Fruit fly (Drosophila melanogaster) whole organism, embryonic: Measurements from ENCODE around the gene CG6178.

Source experiments
- Atf6 ChIP-seq: fragments of 200-800 bp; sonication (Bioruptor generic); IDR thresholded peaks from 2 replicates; pipeline ENCODE4 v1.3.6; 2022; ENCODE audit warnings: missing biosample characterization, missing genetic modification characterization
- BtbVII ChIP-seq: fragments of 200-800 bp; sonication (Bioruptor generic); optimal IDR thresholded peaks from 3 replicates; lab custom pipeline; 2017; ENCODE audit warnings: missing biosample characterization, mild to moderate bottlenecking, missing genetic modification characterization
- CG11398 ChIP-seq: fragments of 200-800 bp; sonication (Bioruptor generic); optimal IDR thresholded peaks from 2 replicates; lab custom pipeline; 2016; ENCODE audit warnings: missing biosample characterization, missing genetic modification characterization
- CG11696 ChIP-seq: fragments of 200-800 bp; sonication (Bioruptor generic); IDR thresholded peaks from 2 replicates; pipeline ENCODE4 v1.3.6; 2022; ENCODE audit warnings: missing biosample characterization, missing genetic modification characterization
- CG13775 ChIP-seq: fragments of 200-800 bp; sonication (Bioruptor generic); optimal IDR thresholded peaks from 3 replicates; lab custom pipeline; 2017; ENCODE audit warnings: missing biosample characterization, mild to moderate bottlenecking, missing genetic modification characterization
- CG14014 ChIP-seq: fragments of 200-800 bp; sonication (Bioruptor generic); IDR thresholded peaks from 2 replicates; pipeline ENCODE4 v1.3.6; 2022; ENCODE audit warnings: missing biosample characterization, missing genetic modification characterization
- CG15479 ChIP-seq: fragments of 200-800 bp; sonication (Bioruptor generic); optimal IDR thresholded peaks from 3 replicates; lab custom pipeline; 2019; ENCODE audit warnings: missing biosample characterization, mild to moderate bottlenecking, missing genetic modification characterization, moderate library complexity
- CG17359 ChIP-seq: fragments of 200-800 bp; sonication (Bioruptor generic); optimal IDR thresholded peaks from 3 replicates; lab custom pipeline; 2018; ENCODE audit warnings: missing biosample characterization, mild to moderate bottlenecking, missing genetic modification characterization, moderate library complexity
- CG17802 ChIP-seq: fragments of 200-800 bp; sonication (Bioruptor generic); optimal IDR thresholded peaks from 2 replicates; lab custom pipeline; 2018; ENCODE audit warnings: missing biosample characterization, mild to moderate bottlenecking, missing genetic modification characterization, moderate library complexity
- CG17829 ChIP-seq: fragments of 200-800 bp; optimal IDR thresholded peaks from 2 replicates; lab custom pipeline; 2019; ENCODE audit warnings: missing biosample characterization, mild to moderate bottlenecking, missing genetic modification characterization, moderate library complexity
- CG18599 ChIP-seq: fragments of 200-800 bp; sonication (Bioruptor generic); optimal IDR thresholded peaks from 3 replicates; lab custom pipeline; 2017; ENCODE audit warnings: missing biosample characterization, missing genetic modification characterization, mild to moderate bottlenecking, moderate library complexity, missing genetic modification reagents
- CG32767 ChIP-seq: fragments of 200-800 bp; sonication (Bioruptor generic); IDR thresholded peaks from 2 replicates; pipeline ENCODE4 v1.3.6; 2022; ENCODE audit warnings: missing biosample characterization, missing genetic modification characterization
- CG4820 ChIP-seq: fragments of 200-800 bp; sonication (Bioruptor generic); optimal IDR thresholded peaks from 3 replicates; lab custom pipeline; 2016; ENCODE audit warnings: missing biosample characterization, missing genetic modification characterization
- CG6813 ChIP-seq: fragments of 200-800 bp; sonication (Bioruptor generic); optimal IDR thresholded peaks from 2 replicates; lab custom pipeline; 2017; ENCODE audit warnings: missing biosample characterization, missing genetic modification characterization, mild to moderate bottlenecking, moderate library complexity, missing genetic modification reagents
- CG8290 ChIP-seq, 3 experiments: fragments of 200-800 bp; sonication (Bioruptor generic); optimal IDR thresholded peaks; 2 replicates each; lab custom pipeline; 2016 to 2019; ENCODE audit warnings: missing biosample characterization in 3 of 3, missing genetic modification characterization in 3 of 3, mild to moderate bottlenecking in 2 of 3, moderate library complexity in 1 of 3
- CG8359 ChIP-seq: fragments of 200-800 bp; sonication (Bioruptor generic); optimal IDR thresholded peaks from 2 replicates; lab custom pipeline; 2017; ENCODE audit warnings: missing biosample characterization, mild to moderate bottlenecking, missing genetic modification characterization, borderline replicate concordance
- CG8388 ChIP-seq: fragments of 200-800 bp; sonication (Bioruptor generic); optimal IDR thresholded peaks from 2 replicates; lab custom pipeline; 2019; ENCODE audit warnings: missing biosample characterization, mild to moderate bottlenecking, missing genetic modification characterization, moderate library complexity
- CHES-1-like ChIP-seq: fragments of 200-800 bp; sonication (Bioruptor generic); optimal IDR thresholded peaks from 2 replicates; lab custom pipeline; 2016; ENCODE audit warnings: missing biosample characterization, missing genetic modification characterization
- Elba2 ChIP-seq: fragments of 200-800 bp; sonication (Bioruptor generic); optimal IDR thresholded peaks from 3 replicates; lab custom pipeline; 2016; ENCODE audit warnings: missing biosample characterization, missing genetic modification characterization
- Ets97D ChIP-seq: fragments of 200-800 bp; sonication (Bioruptor generic); optimal IDR thresholded peaks from 3 replicates; lab custom pipeline; 2016; ENCODE audit warnings: missing biosample characterization, missing genetic modification characterization
- Fer1 ChIP-seq: fragments of 200-800 bp; sonication (Bioruptor generic); optimal IDR thresholded peaks from 2 replicates; lab custom pipeline; 2017; ENCODE audit warnings: missing biosample characterization, mild to moderate bottlenecking, missing genetic modification characterization
- H2.0 ChIP-seq: fragments of 200-800 bp; sonication (Bioruptor generic); IDR thresholded peaks from 2 replicates; pipeline ENCODE4 v1.3.6; 2022; ENCODE audit warnings: missing biosample characterization, missing genetic modification characterization
- Hey ChIP-seq: fragments of 200-800 bp; sonication (Bioruptor generic); optimal IDR thresholded peaks from 3 replicates; lab custom pipeline; 2018; ENCODE audit warnings: missing biosample characterization, mild to moderate bottlenecking, missing genetic modification characterization
- Hmx ChIP-seq: fragments of 200-800 bp; sonication (Bioruptor generic); optimal IDR thresholded peaks from 2 replicates; lab custom pipeline; 2016; ENCODE audit warnings: missing biosample characterization, missing genetic modification characterization
- MTF-1 ChIP-seq: fragments of 200-800 bp; sonication (Bioruptor generic); optimal IDR thresholded peaks from 2 replicates; lab custom pipeline; 2018; ENCODE audit warnings: missing biosample characterization, mild to moderate bottlenecking, missing genetic modification characterization, borderline replicate concordance
- Max ChIP-seq: fragments of 200-800 bp; sonication (Bioruptor generic); optimal IDR thresholded peaks from 2 replicates; lab custom pipeline; 2016; ENCODE audit warnings: missing biosample characterization, mild to moderate bottlenecking, missing genetic modification characterization
- NC2β ChIP-seq: fragments of 200-800 bp; sonication (Bioruptor generic); optimal IDR thresholded peaks from 2 replicates; lab custom pipeline; 2016; ENCODE audit warnings: missing biosample characterization, missing genetic modification characterization
- Oli ChIP-seq: fragments of 200-800 bp; sonication (Bioruptor generic); optimal IDR thresholded peaks from 2 replicates; lab custom pipeline; 2018; ENCODE audit warnings: missing biosample characterization, mild to moderate bottlenecking, missing genetic modification characterization, moderate library complexity
- Optix ChIP-seq: fragments of 200-800 bp; sonication (Bioruptor generic); IDR thresholded peaks from 3 replicates; pipeline ENCODE4 v1.3.6; 2022; ENCODE audit warnings: missing biosample characterization, missing genetic modification characterization
- PHDP ChIP-seq: fragments of 200-800 bp; sonication (Bioruptor generic); optimal IDR thresholded peaks from 3 replicates; lab custom pipeline; 2018; ENCODE audit warnings: missing biosample characterization, mild to moderate bottlenecking, missing genetic modification characterization, moderate library complexity
- Sox102F ChIP-seq: fragments of 200-800 bp; sonication (Bioruptor generic); optimal IDR thresholded peaks from 2 replicates; lab custom pipeline; 2018; ENCODE audit warnings: missing biosample characterization, mild to moderate bottlenecking, missing genetic modification characterization, moderate library complexity
- Spps ChIP-seq: fragments of 200-800 bp; sonication (Bioruptor generic); optimal IDR thresholded peaks from 2 replicates; lab custom pipeline; 2018; ENCODE audit warnings: missing biosample characterization, mild to moderate bottlenecking, missing genetic modification characterization
- al ChIP-seq: fragments of 200-800 bp; sonication (Bioruptor generic); IDR thresholded peaks from 2 replicates; pipeline ENCODE4 v1.3.6; 2022; ENCODE audit warnings: missing biosample characterization, missing genetic modification characterization
- az2 ChIP-seq: fragments of 200-800 bp; sonication (Bioruptor generic); optimal IDR thresholded peaks from 3 replicates; lab custom pipeline; 2016; ENCODE audit warnings: missing biosample characterization, missing genetic modification characterization
- esg ChIP-seq: fragments of 200-800 bp; sonication (Bioruptor generic); conservative IDR thresholded peaks from 2 replicates; pipeline ENCODE4 v1.3.6; 2022; ENCODE audit warnings: missing biosample characterization, missing genetic modification characterization
- ewg ChIP-seq: fragments of 200-800 bp; sonication (Bioruptor generic); optimal IDR thresholded peaks from 3 replicates; lab custom pipeline; 2017; ENCODE audit warnings: mild to moderate bottlenecking, missing biosample characterization, missing genetic modification reagents, missing genetic modification characterization
- fd102C ChIP-seq: fragments of 200-800 bp; sonication (Bioruptor generic); optimal IDR thresholded peaks from 2 replicates; lab custom pipeline; 2018; ENCODE audit warnings: missing biosample characterization, mild to moderate bottlenecking, missing genetic modification characterization, moderate library complexity
- gcm ChIP-seq: fragments of 200-800 bp; sonication (Bioruptor generic); optimal IDR thresholded peaks from 2 replicates; lab custom pipeline; 2019; ENCODE audit warnings: missing biosample characterization, mild to moderate bottlenecking, missing genetic modification characterization, moderate library complexity
- hth ChIP-seq: fragments of >200 bp; optimal IDR thresholded peaks from 2 replicates; lab custom pipeline; 2017; ENCODE audit warnings: inconsistent platforms
- nmo ChIP-seq: fragments of 200-800 bp; sonication (Bioruptor generic); optimal IDR thresholded peaks from 2 replicates; lab custom pipeline; 2018; ENCODE audit warnings: missing biosample characterization, mild to moderate bottlenecking, missing genetic modification characterization, moderate library complexity
- prd ChIP-seq, 3 experiments: fragments of >200 bp in 2 of 3; fragments of 200-800 bp in 1 of 3; sonication (Bioruptor generic) in 1 of 3; optimal IDR thresholded peaks in 2 of 3; IDR thresholded peaks in 1 of 3; 2 replicates in 2 of 3; 3 replicates in 1 of 3; pipeline versions ENCODE4 v1.3.6 to Lab custom; 2017 to 2022; ENCODE audit warnings: missing biosample characterization in 1 of 3, missing genetic modification characterization in 1 of 3
- pum ChIP-seq: fragments of 200-800 bp; sonication (Bioruptor generic); optimal IDR thresholded peaks from 2 replicates; lab custom pipeline; 2016; ENCODE audit warnings: missing biosample characterization, missing genetic modification characterization
- rib ChIP-seq: fragments of 200-800 bp; sonication (Bioruptor generic); IDR thresholded peaks from 2 replicates; pipeline ENCODE4 v1.3.6; 2022; ENCODE audit warnings: missing biosample characterization, missing genetic modification characterization
- sd ChIP-seq: fragments of 200-800 bp; sonication (Bioruptor generic); optimal IDR thresholded peaks from 3 replicates; lab custom pipeline; 2018; ENCODE audit warnings: missing biosample characterization, mild to moderate bottlenecking, missing genetic modification characterization, moderate library complexity
- seq ChIP-seq: fragments of 200-800 bp; sonication (Bioruptor generic); IDR thresholded peaks from 2 replicates; pipeline ENCODE4 v1.3.6; 2022; ENCODE audit warnings: missing biosample characterization, missing genetic modification characterization
- tup ChIP-seq: fragments of 200-800 bp; sonication (Bioruptor generic); optimal IDR thresholded peaks from 2 replicates; lab custom pipeline; 2016; ENCODE audit warnings: missing biosample characterization, mild to moderate bottlenecking, missing genetic modification characterization, moderate library complexity
- unpg ChIP-seq: fragments of 200-800 bp; sonication (Bioruptor generic); optimal IDR thresholded peaks from 3 replicates; lab custom pipeline; 2018; ENCODE audit warnings: missing biosample characterization, mild to moderate bottlenecking, missing genetic modification characterization, moderate library complexity
- zf30C ChIP-seq: fragments of 200-800 bp; sonication (Bioruptor generic); optimal IDR thresholded peaks from 3 replicates; lab custom pipeline; 2018; ENCODE audit warnings: missing biosample characterization, mild to moderate bottlenecking, missing genetic modification characterization
- zfh1 ChIP-seq: fragments of 200-800 bp; sonication (Bioruptor generic); IDR thresholded peaks from 3 replicates; pipeline ENCODE4 v1.3.6; 2022; ENCODE audit warnings: missing biosample characterization, missing genetic modification characterization

CG6178 gene

dm6 chr3R:24163556-24164022, 11.4 kb downstream of the CG6178 start, which contains the start of gene Apc2 (continued):
- peak; percentile 45 for TF ChIP-seq al
- no peak for TF ChIP-seq zf30C (GFP tag; lab: Kevin White, UChicago)
- TF ChIP-seq CG14014 (GFP tag; lab: Robert Waterston, UW): peak; percentile 61
- peak; percentile 23 for TF ChIP-seq Spps (tag; lab: Kevin White, UChicago)
- TF ChIP-seq fd102C (GFP tag; lab: Kevin White, UChicago): no peak
- peak; percentile 77 for TF ChIP-seq nmo (GFP tag; lab: Kevin White, UChicago)
- peak; percentile 30 for TF ChIP-seq tup (GFP tag; lab: Kevin White, UChicago)
- peak; percentile 72 for TF ChIP-seq az2
- TF ChIP-seq pum (GFP tag; lab: Kevin White, UChicago): peak; percentile 21
- TF ChIP-seq CG17802: no peak
- TF ChIP-seq ewg (GFP tag; lab: Kevin White, UChicago): peak; percentile 73
- TF ChIP-seq CG11398 (GFP tag; lab: Kevin White, UChicago): no peak
- TF ChIP-seq CG8388 (GFP tag; lab: Kevin White, UChicago): peak; percentile 55
- TF ChIP-seq NC2β (GFP tag; lab: Kevin White, UChicago): no peak
- no peak for TF ChIP-seq CG6813 (GFP tag; lab: Kevin White, UChicago)
- no peak for TF ChIP-seq Hmx (GFP tag; lab: Kevin White, UChicago)
- no peak for TF ChIP-seq BtbVII
- TF ChIP-seq PHDP: peak; percentile 53
- TF ChIP-seq H2.0 (GFP tag; lab: Robert Waterston, UW): peak; percentile 65
- peak; percentile 65 for TF ChIP-seq CG13775 (GFP tag; lab: Kevin White, UChicago)
- peak; percentile 66 for TF ChIP-seq unpg (GFP tag; lab: Kevin White, UChicago)
- TF ChIP-seq CG4820: peak; percentile 6
- peak; percentile 72 for TF ChIP-seq esg (GFP tag; lab: Robert Waterston, UW)
- TF ChIP-seq Sox102F (GFP tag; lab: Kevin White, UChicago): peak; percentile 68
- TF ChIP-seq zfh1 (GFP tag; lab: Robert Waterston, UW): peak; percentile 63; the same call in 2 of the 3 replicates
- peak; percentile 13 for TF ChIP-seq gcm
- no peak for TF ChIP-seq sd (tag; lab: Kevin White, UChicago)
- TF ChIP-seq rib: no peak
- TF ChIP-seq CHES-1-like: no peak
- TF ChIP-seq Oli (tag; lab: Kevin White, UChicago): peak; percentile 57
- peak; percentile 70 for TF ChIP-seq CG17829 (tag; lab: Kevin White, UChicago)
- TF ChIP-seq Hey: no peak
- TF ChIP-seq CG8359 (GFP tag; lab: Kevin White, UChicago): no peak
- 0 out of 2 replicates have a peak, but pooled peaks have one; percentile 17 for TF ChIP-seq CG32767 (GFP tag; lab: Robert Waterston, UW)
- no peak for TF ChIP-seq prd (optimal IDR thresholded peaks at IDR 0.05; lab: Kevin White, UChicago)
- TF ChIP-seq prd (GFP tag; IDR thresholded peaks at IDR 0.05; lab: Robert Waterston, UW): peak; percentile 69
- TF ChIP-seq Elba2 (GFP tag; lab: Kevin White, UChicago): no peak
- TF ChIP-seq CG18599: peak; percentile 24
- TF ChIP-seq MTF-1 (GFP tag; lab: Kevin White, UChicago): no peak
- TF ChIP-seq CG11696 (GFP tag; lab: Robert Waterston, UW): no peak
- TF ChIP-seq CG17359 (tag; lab: Kevin White, UChicago): peak; percentile 58
- TF ChIP-seq Ets97D (GFP tag; lab: Kevin White, UChicago): peak; percentile 8
- TF ChIP-seq Optix (GFP tag; lab: Robert Waterston, UW): no peak
- peak; percentile 30 for TF ChIP-seq Fer1 (GFP tag; lab: Kevin White, UChicago)
- no peak for TF ChIP-seq CG15479 (GFP tag; lab: Kevin White, UChicago)
- peak; percentile 45; the same call in 1 of the 2 replicates for TF ChIP-seq Atf6 (GFP tag; lab: Robert Waterston, UW)
- peak; percentile 35 for TF ChIP-seq Max (GFP tag; lab: Kevin White, UChicago)
- no peak for TF ChIP-seq seq
- peak; percentile 85 for TF ChIP-seq CG8290 (GFP tag; optimal IDR thresholded peaks at IDR 0.05; lab: Kevin White, UChicago)
- peak in 1 of 2 experiments; percentile 78 for TF ChIP-seq CG8290 (tag; optimal IDR thresholded peaks at IDR 0.05; lab: Kevin White, UChicago)
- no peak for TF ChIP-seq hth
